Fruit fly (Drosophila melanogaster) whole organism, embryonic: ENCODE data around the gene CG12289.

Experiments
- Ada2b ChIP-seq: fragments of 200-800 bp; sonication (Bioruptor generic); IDR thresholded peaks from 2 replicates; pipeline ENCODE4 v1.3.6; 2022; ENCODE audit warnings: missing biosample characterization, missing genetic modification characterization
- Bdp1 ChIP-seq: fragments of 200-800 bp; sonication (Bioruptor generic); optimal IDR thresholded peaks from 3 replicates; lab custom pipeline; 2016; ENCODE audit warnings: missing biosample characterization, missing genetic modification characterization
- Blimp-1 ChIP-seq: fragments of 200-800 bp; sonication (Bioruptor generic); optimal IDR thresholded peaks from 3 replicates; lab custom pipeline; 2018; ENCODE audit warnings: missing biosample characterization, missing genetic modification characterization, mild to moderate bottlenecking, moderate library complexity, missing genetic modification reagents
- Bteb2 ChIP-seq: fragments of 200-800 bp; sonication (Bioruptor generic); optimal IDR thresholded peaks from 2 replicates; lab custom pipeline; 2016; ENCODE audit warnings: missing biosample characterization, missing genetic modification characterization
- CG11085 ChIP-seq: fragments of 200-800 bp; sonication (Bioruptor generic); IDR thresholded peaks from 2 replicates; pipeline ENCODE4 v1.3.6; 2022; ENCODE audit warnings: missing biosample characterization, missing genetic modification characterization
- CG11695 ChIP-seq: fragments of 200-800 bp; sonication (Bioruptor generic); IDR thresholded peaks from 3 replicates; pipeline ENCODE4 v1.3.6; 2022; ENCODE audit warnings: missing biosample characterization, missing genetic modification characterization
- CG12071 ChIP-seq: fragments of 200-800 bp; sonication (Bioruptor generic); optimal IDR thresholded peaks from 3 replicates; lab custom pipeline; 2018; ENCODE audit warnings: missing biosample characterization, mild to moderate bottlenecking, missing genetic modification characterization
- CG13775 ChIP-seq: fragments of 200-800 bp; sonication (Bioruptor generic); optimal IDR thresholded peaks from 3 replicates; lab custom pipeline; 2017; ENCODE audit warnings: missing biosample characterization, mild to moderate bottlenecking, missing genetic modification characterization
- CG1529 ChIP-seq: fragments of 200-800 bp; sonication (Bioruptor generic); optimal IDR thresholded peaks from 3 replicates; lab custom pipeline; 2018; ENCODE audit warnings: missing biosample characterization, missing genetic modification characterization
- CG17328 ChIP-seq: fragments of 200-800 bp; sonication (Bioruptor generic); IDR thresholded peaks from 2 replicates; pipeline ENCODE4 v1.3.6; 2022; ENCODE audit warnings: missing biosample characterization, missing genetic modification characterization
- CG17802 ChIP-seq: fragments of 200-800 bp; sonication (Bioruptor generic); optimal IDR thresholded peaks from 2 replicates; lab custom pipeline; 2018; ENCODE audit warnings: missing biosample characterization, mild to moderate bottlenecking, missing genetic modification characterization, moderate library complexity
- CG18262 ChIP-seq: fragments of 200-800 bp; optimal IDR thresholded peaks from 3 replicates; lab custom pipeline; 2019; ENCODE audit warnings: missing biosample characterization, mild to moderate bottlenecking, missing genetic modification characterization, moderate library complexity
- CG2116 ChIP-seq: fragments of 200-800 bp; sonication (Bioruptor generic); optimal IDR thresholded peaks from 3 replicates; lab custom pipeline; 2018; ENCODE audit warnings: missing biosample characterization, mild to moderate bottlenecking, missing genetic modification characterization
- CG7839 ChIP-seq: fragments of 200-800 bp; sonication (Bioruptor generic); optimal IDR thresholded peaks from 3 replicates; lab custom pipeline; 2018; ENCODE audit warnings: missing biosample characterization, mild to moderate bottlenecking, missing genetic modification characterization, moderate library complexity
- CG7928 ChIP-seq: fragments of 200-800 bp; sonication (Bioruptor generic); optimal IDR thresholded peaks from 2 replicates; lab custom pipeline; 2017; ENCODE audit warnings: missing biosample characterization, mild to moderate bottlenecking, missing genetic modification characterization
- CG8089 ChIP-seq: fragments of 200-800 bp; sonication (Bioruptor generic); optimal IDR thresholded peaks from 3 replicates; lab custom pipeline; 2016; ENCODE audit warnings: missing biosample characterization, missing genetic modification characterization
- CG8765 ChIP-seq: fragments of 200-800 bp; sonication (Bioruptor generic); IDR thresholded peaks from 2 replicates; pipeline ENCODE4 v1.3.6; 2022; ENCODE audit warnings: missing biosample characterization, missing genetic modification characterization
- Drgx ChIP-seq: fragments of 200-800 bp; sonication (Bioruptor generic); IDR thresholded peaks from 2 replicates; pipeline ENCODE4 v1.3.6; 2022; ENCODE audit warnings: missing biosample characterization, missing genetic modification characterization
- E2f1 ChIP-seq: fragments of 200-800 bp; sonication (Bioruptor generic); IDR thresholded peaks from 2 replicates; pipeline ENCODE4 v1.3.6; 2022; ENCODE audit warnings: missing biosample characterization, missing genetic modification characterization
- E2f2 ChIP-seq: fragments of 200-800 bp; sonication (Bioruptor generic); IDR thresholded peaks from 2 replicates; pipeline ENCODE4 v1.3.6; 2022; ENCODE audit warnings: missing biosample characterization, missing genetic modification characterization
- Ets65A ChIP-seq: fragments of 200-800 bp; sonication (Bioruptor generic); peaks from one replicate; lab custom pipeline; 2016; ENCODE audit warnings: missing biosample characterization, missing genetic modification characterization
- GATAe ChIP-seq: fragments of 200-800 bp; sonication (Bioruptor generic); conservative IDR thresholded peaks from 2 replicates; pipeline ENCODE4 v1.3.6; 2022; ENCODE audit warnings: missing biosample characterization, missing genetic modification characterization
- HHEX ChIP-seq: fragments of 200-800 bp; sonication (Bioruptor generic); optimal IDR thresholded peaks from 3 replicates; lab custom pipeline; 2017; ENCODE audit warnings: missing biosample characterization, mild to moderate bottlenecking, missing genetic modification characterization, missing genetic modification reagents
- Kr ChIP-seq: fragments of 200-800 bp; sonication (Bioruptor generic); optimal IDR thresholded peaks from 2 replicates; lab custom pipeline; 2017; ENCODE audit warnings: missing biosample characterization, mild to moderate bottlenecking, missing genetic modification characterization
- MBD-R2 ChIP-seq: fragments of 200-800 bp; sonication (Bioruptor generic); IDR thresholded peaks from 2 replicates; pipeline ENCODE4 v1.3.6; 2022; ENCODE audit warnings: missing biosample characterization, missing genetic modification characterization
- Opbp ChIP-seq: fragments of 200-800 bp; sonication (Bioruptor generic); IDR thresholded peaks from 3 replicates; pipeline ENCODE4 v1.3.6; 2022; ENCODE audit warnings: missing biosample characterization, missing genetic modification characterization; ENCODE audit not compliant: partially characterized antibody
- Ptx1 ChIP-seq: fragments of 200-800 bp; sonication (Bioruptor generic); IDR thresholded peaks from 2 replicates; pipeline ENCODE4 v1.3.6; 2022; ENCODE audit warnings: missing biosample characterization, missing genetic modification characterization
- Side ChIP-seq: fragments of 200-800 bp; sonication (Bioruptor generic); optimal IDR thresholded peaks from 2 replicates; lab custom pipeline; 2016; ENCODE audit warnings: missing biosample characterization, missing genetic modification characterization
- Spps ChIP-seq: fragments of 200-800 bp; sonication (Bioruptor generic); optimal IDR thresholded peaks from 2 replicates; lab custom pipeline; 2018; ENCODE audit warnings: missing biosample characterization, mild to moderate bottlenecking, missing genetic modification characterization
- Sry-β ChIP-seq: fragments of 200-800 bp; sonication (Bioruptor generic); optimal IDR thresholded peaks from 2 replicates; lab custom pipeline; 2018; ENCODE audit warnings: missing biosample characterization, mild to moderate bottlenecking, missing genetic modification characterization, moderate library complexity
- Xbp1 ChIP-seq: fragments of 200-800 bp; sonication (Bioruptor generic); optimal IDR thresholded peaks from 3 replicates; lab custom pipeline; 2016; ENCODE audit warnings: missing biosample characterization, mild to moderate bottlenecking, missing genetic modification characterization
- Xrp1 ChIP-seq: fragments of 200-800 bp; sonication (Bioruptor generic); IDR thresholded peaks from 2 replicates; pipeline ENCODE4 v1.3.6; 2022; ENCODE audit warnings: missing biosample characterization, missing genetic modification characterization
- dm ChIP-seq: fragments of 200-800 bp; sonication (Bioruptor generic); optimal IDR thresholded peaks from 3 replicates; lab custom pipeline; 2016; ENCODE audit warnings: missing biosample characterization, missing genetic modification characterization
- fd102C ChIP-seq: fragments of 200-800 bp; sonication (Bioruptor generic); optimal IDR thresholded peaks from 2 replicates; lab custom pipeline; 2018; ENCODE audit warnings: missing biosample characterization, mild to moderate bottlenecking, missing genetic modification characterization, moderate library complexity
- fd64A ChIP-seq: fragments of 200-800 bp; sonication (Bioruptor generic); optimal IDR thresholded peaks from 3 replicates; lab custom pipeline; 2018; ENCODE audit warnings: missing biosample characterization, mild to moderate bottlenecking, missing genetic modification characterization
- gfzf ChIP-seq: fragments of 200-800 bp; sonication (Bioruptor generic); optimal IDR thresholded peaks from 2 replicates; lab custom pipeline; 2016; ENCODE audit warnings: missing biosample characterization, mild to moderate bottlenecking, missing genetic modification characterization, moderate library complexity
- grn ChIP-seq: fragments of 200-800 bp; sonication (Bioruptor generic); optimal IDR thresholded peaks from 3 replicates; lab custom pipeline; 2017; ENCODE audit warnings: missing biosample characterization, missing genetic modification characterization
- hkb ChIP-seq, 2 experiments: fragments of 200-800 bp in 1 of 2; fragments of >200 bp in 1 of 2; sonication (Bioruptor generic) in 1 of 2; IDR thresholded peaks in 1 of 2; optimal IDR thresholded peaks in 1 of 2; 2 replicates each; pipeline versions ENCODE4 v1.3.6 to Lab custom; 2017 to 2022; ENCODE audit warnings: missing biosample characterization in 1 of 2, missing genetic modification characterization in 1 of 2
- inv ChIP-seq: fragments of 200-800 bp; sonication (Bioruptor generic); IDR thresholded peaks from 2 replicates; pipeline ENCODE4 v1.3.6; 2022; ENCODE audit warnings: missing biosample characterization, missing genetic modification characterization; ENCODE audit not compliant: partially characterized antibody
- jigr1 ChIP-seq: fragments of 200-800 bp; sonication (Bioruptor generic); IDR thresholded peaks from 3 replicates; pipeline ENCODE4 v1.3.6; 2022; ENCODE audit warnings: missing biosample characterization, missing genetic modification characterization
- lola ChIP-seq, 3 experiments: fragments of >200 bp in 2 of 3; fragments of 200-800 bp in 1 of 3; sonication (Bioruptor generic) in 1 of 3; optimal IDR thresholded peaks; 2 replicates each; lab custom pipeline; 2017 to 2019; ENCODE audit warnings: missing biosample characterization in 3 of 3, missing genetic modification characterization in 3 of 3, mild to moderate bottlenecking in 1 of 3, moderate library complexity in 1 of 3
- nmo ChIP-seq: fragments of 200-800 bp; sonication (Bioruptor generic); optimal IDR thresholded peaks from 2 replicates; lab custom pipeline; 2018; ENCODE audit warnings: missing biosample characterization, mild to moderate bottlenecking, missing genetic modification characterization, moderate library complexity
- row ChIP-seq: fragments of 200-800 bp; sonication (Bioruptor generic); IDR thresholded peaks from 3 replicates; pipeline ENCODE4 v1.3.6; 2022; ENCODE audit warnings: missing biosample characterization, missing genetic modification characterization
- run ChIP-seq: fragments of 200-800 bp; sonication (Bioruptor generic); optimal IDR thresholded peaks from 3 replicates; lab custom pipeline; 2018; ENCODE audit warnings: missing biosample characterization, mild to moderate bottlenecking, missing genetic modification characterization
- sim ChIP-seq: fragments of 200-800 bp; sonication (Bioruptor generic); IDR thresholded peaks from 2 replicates; pipeline ENCODE4 v1.3.6; 2022; ENCODE audit warnings: missing biosample characterization, missing genetic modification characterization
- slp2 ChIP-seq: fragments of 200-800 bp; sonication (Bioruptor generic); optimal IDR thresholded peaks from 2 replicates; lab custom pipeline; 2016; ENCODE audit warnings: missing biosample characterization, missing genetic modification characterization
- so ChIP-seq: fragments of 200-800 bp; sonication (Bioruptor generic); IDR thresholded peaks from 3 replicates; pipeline ENCODE4 v1.3.6; 2022; ENCODE audit warnings: missing biosample characterization, missing genetic modification characterization
- ssp ChIP-seq: fragments of 200-800 bp; sonication (Bioruptor generic); IDR thresholded peaks from 2 replicates; pipeline ENCODE4 v1.3.6; 2022; ENCODE audit warnings: missing biosample characterization, missing genetic modification characterization
- vnd ChIP-seq: fragments of 200-800 bp; sonication (Bioruptor generic); IDR thresholded peaks from 3 replicates; pipeline ENCODE4 v1.3.6; 2022; ENCODE audit warnings: missing biosample characterization, missing genetic modification characterization; ENCODE audit not compliant: partially characterized antibody
- zen ChIP-seq: fragments of 200-800 bp; sonication (Bioruptor generic); optimal IDR thresholded peaks from 3 replicates; lab custom pipeline; 2018; ENCODE audit warnings: missing biosample characterization, mild to moderate bottlenecking, missing genetic modification characterization, moderate library complexity
- zen2 ChIP-seq: fragments of 200-800 bp; sonication (Bioruptor generic); IDR thresholded peaks from 3 replicates; pipeline ENCODE4 v1.3.6; 2022; ENCODE audit warnings: missing biosample characterization, missing genetic modification characterization; ENCODE audit not compliant: partially characterized antibody

Gene CG12289

DNA sequence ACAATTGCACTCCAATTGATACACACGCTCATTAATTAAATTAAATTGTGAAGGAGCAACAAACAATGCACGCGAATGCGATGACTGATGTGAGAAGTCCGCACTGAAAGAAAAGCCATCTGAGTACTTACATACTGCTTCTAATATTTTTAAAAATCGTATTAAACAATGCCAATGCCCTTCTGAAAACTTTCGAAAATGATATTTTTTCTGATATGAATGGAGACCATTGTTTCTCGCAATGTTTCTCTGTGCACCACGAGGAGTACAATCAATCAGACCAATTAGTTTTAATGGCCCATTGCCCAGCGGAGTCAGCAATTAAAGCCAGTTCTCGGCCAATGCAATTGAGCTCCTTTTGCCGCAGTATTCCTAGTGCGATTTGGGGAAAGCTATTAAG lies 25.1 kb downstream of the CG12289 start (continued):
- TF ChIP-seq nmo (GFP tag; lab: Kevin White, UChicago) (peak; percentile 16), row (no peak), E2f1 (GFP tag; lab: Robert Waterston, UW) (peak; percentile 8; the same call in 1 of the 2 replicates), CG18262 (tag; lab: Kevin White, UChicago) (peak; percentile 22), CG7839 (tag; lab: Kevin White, UChicago) (peak; percentile 12), gfzf (no peak), E2f2 (GFP tag; lab: Robert Waterston, UW) (no peak), jigr1 (GFP tag; lab: Robert Waterston, UW) (no peak), zen (no peak), Bteb2 (GFP tag; lab: Kevin White, UChicago) (no peak), Side (GFP tag; lab: Kevin White, UChicago) (no peak), CG17328 (GFP tag; lab: Robert Waterston, UW) (no peak; the same call in 1 of the 2 replicates), HHEX (no peak), CG8765 (no peak), CG11085 (no peak), CG1529 (GFP tag; lab: Kevin White, UChicago) (no peak), Bdp1 (GFP tag; lab: Kevin White, UChicago) (no peak), Xrp1 (GFP tag; lab: Robert Waterston, UW) (peak; percentile 70), fd64A (GFP tag; lab: Kevin White, UChicago) (no peak), Opbp (no peak), Ptx1 (GFP tag; lab: Robert Waterston, UW) (0 out of 2 replicates have a peak, but pooled peaks have one; percentile 42), zen2 (GFP tag; lab: Robert Waterston, UW) (no peak), Ets65A (GFP tag; lab: Kevin White, UChicago) (no peak), vnd (GFP tag; lab: Robert Waterston, UW) (no peak), lola (GFP tag; optimal IDR thresholded peaks at IDR 0.05; lab: Kevin White, UChicago) (peak in 1 of 3 experiments; percentile 10), CG8089 (GFP tag; lab: Kevin White, UChicago) (no peak), ssp (GFP tag; lab: Robert Waterston, UW) (0 out of 2 replicates have a peak, but pooled peaks have one; percentile 8), hkb (optimal IDR thresholded peaks at IDR 0.05; lab: Kevin White, UChicago) (no peak), hkb (GFP tag; IDR thresholded peaks at IDR 0.05; lab: Robert Waterston, UW) (peak; percentile 32; the same call in 1 of the 2 replicates), grn (no peak), Drgx (GFP tag; lab: Robert Waterston, UW) (peak; percentile 50), inv (GFP tag; lab: Robert Waterston, UW) (no peak), CG11695 (GFP tag; lab: Robert Waterston, UW) (no peak), GATAe (GFP tag; lab: Robert Waterston, UW) (no peak), dm (no peak), Ada2b (GFP tag; lab: Robert Waterston, UW) (peak; percentile 45; the same call in 1 of the 2 replicates), CG7928 (no peak), fd102C (GFP tag; lab: Kevin White, UChicago) (no peak), so (GFP tag; lab: Robert Waterston, UW) (no peak), Spps (tag; lab: Kevin White, UChicago) (no peak), sim (no peak), Xbp1 (GFP tag; lab: Kevin White, UChicago) (peak; percentile 7), run (tag; lab: Kevin White, UChicago) (no peak), Blimp-1 (peak; percentile 18), Sry-β (GFP tag; lab: Kevin White, UChicago) (no peak), CG13775 (GFP tag; lab: Kevin White, UChicago) (no peak), Kr (GFP tag; lab: Kevin White, UChicago) (no peak), CG17802 (tag; lab: Kevin White, UChicago) (no peak), CG2116 (GFP tag; lab: Kevin White, UChicago) (no peak), CG12071 (GFP tag; lab: Kevin White, UChicago) (no peak), MBD-R2 (GFP tag; lab: Robert Waterston, UW) (no peak), slp2 (peak; percentile 15)
